Worm (Caenorhabditis elegans) whole organism, L2 larva: Measurements from ENCODE around the gene col-90.

Source experiments
- C34F6.9 ChIP-seq: fragments of 150-350 bp; optimal IDR thresholded peaks from 2 replicates; lab custom pipeline; 2014; ENCODE audit warnings: missing biosample characterization, missing genetic modification characterization
- F13H6.1 ChIP-seq: sonication (generic microtip); optimal IDR thresholded peaks from 2 replicates; lab custom pipeline; 2016; ENCODE audit warnings: missing genetic modification characterization, missing compliant biosample characterization
- R02D3.7 ChIP-seq: fragments of 150-350 bp; optimal IDR thresholded peaks from 2 replicates; lab custom pipeline; 2014; ENCODE audit warnings: missing biosample characterization, missing genetic modification characterization
- Y55F3AM.14 ChIP-seq: fragments of 200-800 bp; sonication (Bioruptor generic); optimal IDR thresholded peaks from 2 replicates; lab custom pipeline; 2018; ENCODE audit warnings: mild to moderate bottlenecking, missing genetic modification characterization, missing compliant biosample characterization
- ZK546.5 ChIP-seq: sonication (generic microtip); optimal IDR thresholded peaks from 2 replicates; lab custom pipeline; 2017; ENCODE audit warnings: missing biosample characterization, missing genetic modification characterization
- alr-1 ChIP-seq: fragments of 150-350 bp; optimal IDR thresholded peaks from 2 replicates; lab custom pipeline; 2014; ENCODE audit warnings: missing biosample characterization, missing genetic modification characterization
- aly-2 ChIP-seq: fragments of 150-350 bp; optimal IDR thresholded peaks from 2 replicates; lab custom pipeline; 2014; ENCODE audit warnings: missing biosample characterization, missing genetic modification characterization
- ama-1 ChIP-seq: fragments of 150-350 bp; optimal IDR thresholded peaks from 2 replicates; lab custom pipeline; 2018; ENCODE audit warnings: inconsistent platforms
- blmp-1 ChIP-seq: sonication (generic microtip); optimal IDR thresholded peaks from 2 replicates; lab custom pipeline; 2017; ENCODE audit warnings: missing genetic modification characterization, mild to moderate bottlenecking, missing compliant biosample characterization, antibody characterized with exemption, moderate library complexity; ENCODE audit not compliant: insufficient read depth
- ceh-16 ChIP-seq: fragments of 150-350 bp; optimal IDR thresholded peaks from 2 replicates; lab custom pipeline; 2014; ENCODE audit warnings: missing biosample characterization, missing genetic modification characterization
- ceh-82 ChIP-seq: fragments of 150-350 bp; optimal IDR thresholded peaks from 2 replicates; lab custom pipeline; 2014; ENCODE audit warnings: missing biosample characterization, missing genetic modification characterization
- crh-2 ChIP-seq: sonication (generic microtip); optimal IDR thresholded peaks from 2 replicates; lab custom pipeline; 2017; ENCODE audit warnings: missing biosample characterization, missing genetic modification characterization
- dmd-4 ChIP-seq: sonication (generic microtip); optimal IDR thresholded peaks from 2 replicates; lab custom pipeline; 2017; ENCODE audit warnings: missing biosample characterization, missing genetic modification characterization
- egl-27 ChIP-seq: sonication (generic microtip); optimal IDR thresholded peaks from 3 replicates; lab custom pipeline; 2017; ENCODE audit warnings: missing biosample characterization, missing genetic modification reagents, missing genetic modification characterization
- elt-1 ChIP-seq: fragments of 150-350 bp; optimal IDR thresholded peaks from 2 replicates; lab custom pipeline; 2014; ENCODE audit warnings: missing biosample characterization, missing genetic modification characterization
- elt-3 ChIP-seq: sonication (generic microtip); optimal IDR thresholded peaks from 2 replicates; lab custom pipeline; 2017; ENCODE audit warnings: missing biosample characterization, missing genetic modification characterization
- fos-1 ChIP-seq: fragments of 150-350 bp; optimal IDR thresholded peaks from 2 replicates; lab custom pipeline; 2014; ENCODE audit warnings: missing biosample characterization, missing genetic modification characterization
- gmeb-1 ChIP-seq: fragments of 150-350 bp; optimal IDR thresholded peaks from 2 replicates; lab custom pipeline; 2014; ENCODE audit warnings: missing biosample characterization, missing genetic modification characterization
- lin-11 ChIP-seq: fragments of 150-350 bp; sonication (generic microtip); optimal IDR thresholded peaks from 2 replicates; lab custom pipeline; 2014; ENCODE audit warnings: missing biosample characterization, missing genetic modification characterization, inconsistent platforms, mixed read lengths
- lin-39 ChIP-seq: fragments of 150-350 bp; optimal IDR thresholded peaks from 2 replicates; lab custom pipeline; 2014; ENCODE audit warnings: missing biosample characterization, missing genetic modification reagents, missing genetic modification characterization
- lsy-2 ChIP-seq, 2 experiments: fragments of 150-350 bp in 1 of 2; sonication (generic microtip) in 1 of 2; optimal IDR thresholded peaks; 2 replicates each; lab custom pipeline; 2014 to 2017; ENCODE audit warnings: missing biosample characterization in 2 of 2, missing genetic modification characterization in 2 of 2
- mab-5 ChIP-seq: fragments of 150-350 bp; optimal IDR thresholded peaks from 2 replicates; lab custom pipeline; 2014; ENCODE audit warnings: missing biosample characterization, missing genetic modification characterization
- mbf-1 ChIP-seq: sonication (generic microtip); optimal IDR thresholded peaks from 2 replicates; lab custom pipeline; 2017; ENCODE audit warnings: missing biosample characterization, missing genetic modification characterization
- mdl-1 ChIP-seq, 2 experiments: fragments of 150-350 bp in 1 of 2; sonication (generic microtip) in 1 of 2; optimal IDR thresholded peaks; 2 replicates each; lab custom pipeline; 2017; ENCODE audit warnings: missing biosample characterization in 2 of 2, missing genetic modification characterization in 2 of 2
- nhr-10 ChIP-seq: sonication (generic microtip); optimal IDR thresholded peaks from 2 replicates; lab custom pipeline; 2017; ENCODE audit warnings: missing biosample characterization, missing genetic modification characterization
- nhr-11 ChIP-seq: fragments of 150-350 bp; optimal IDR thresholded peaks from 2 replicates; lab custom pipeline; 2014; ENCODE audit warnings: missing biosample characterization, missing genetic modification characterization
- nhr-12 ChIP-seq: fragments of 150-350 bp; optimal IDR thresholded peaks from 2 replicates; lab custom pipeline; 2014; ENCODE audit warnings: missing biosample characterization, missing genetic modification characterization
- nhr-129 ChIP-seq: fragments of 150-350 bp; optimal IDR thresholded peaks from 2 replicates; lab custom pipeline; 2014; ENCODE audit warnings: missing biosample characterization, missing genetic modification characterization
- nhr-21 ChIP-seq: fragments of 150-350 bp; optimal IDR thresholded peaks from 2 replicates; lab custom pipeline; 2014; ENCODE audit warnings: missing biosample characterization, missing genetic modification characterization
- nhr-23 ChIP-seq: fragments of 150-350 bp; optimal IDR thresholded peaks from 2 replicates; lab custom pipeline; 2014; ENCODE audit warnings: missing biosample characterization, missing genetic modification reagents, missing genetic modification characterization
- nhr-237 ChIP-seq: fragments of 150-350 bp; optimal IDR thresholded peaks from 2 replicates; lab custom pipeline; 2014; ENCODE audit warnings: missing biosample characterization, missing genetic modification characterization
- nhr-25 ChIP-seq: fragments of 150-350 bp; sonication (generic microtip); optimal IDR thresholded peaks from 3 replicates; lab custom pipeline; 2014; ENCODE audit warnings: missing biosample characterization, missing genetic modification characterization
- nhr-6 ChIP-seq: fragments of 150-350 bp; optimal IDR thresholded peaks from 2 replicates; lab custom pipeline; 2014; ENCODE audit warnings: missing biosample characterization, missing genetic modification characterization
- nhr-77 ChIP-seq: fragments of 150-350 bp; optimal IDR thresholded peaks from 2 replicates; lab custom pipeline; 2014; ENCODE audit warnings: missing biosample characterization, missing genetic modification characterization
- peb-1 ChIP-seq: fragments of 150-350 bp; optimal IDR thresholded peaks from 2 replicates; lab custom pipeline; 2014; ENCODE audit warnings: missing biosample characterization, missing genetic modification characterization
- sem-4 ChIP-seq: fragments of 150-350 bp; optimal IDR thresholded peaks from 2 replicates; lab custom pipeline; 2014; ENCODE audit warnings: missing biosample characterization, missing genetic modification reagents, missing genetic modification characterization
- skn-1 ChIP-seq: sonication (generic microtip); optimal IDR thresholded peaks from 2 replicates; lab custom pipeline; 2017; ENCODE audit warnings: missing biosample characterization, missing genetic modification characterization
- sma-9 ChIP-seq, 2 experiments: fragments of 150-350 bp in 1 of 2; sonication (generic microtip) in 1 of 2; optimal IDR thresholded peaks; 2 replicates each; lab custom pipeline; 2014 to 2016; ENCODE audit warnings: missing genetic modification characterization in 2 of 2, mild to moderate bottlenecking in 1 of 2, missing biosample characterization in 1 of 2, missing compliant biosample characterization in 1 of 2, missing genetic modification reagents in 1 of 2, moderate library complexity in 1 of 2
- snpc-4 ChIP-seq: fragments of 150-350 bp; optimal IDR thresholded peaks from 2 replicates; lab custom pipeline; 2014; ENCODE audit warnings: missing biosample characterization, missing genetic modification characterization
- unc-39 ChIP-seq: fragments of 150-350 bp; optimal IDR thresholded peaks from 2 replicates; lab custom pipeline; 2014; ENCODE audit warnings: missing biosample characterization, missing genetic modification characterization
- unc-55 ChIP-seq: fragments of 150-350 bp; sonication (generic microtip); optimal IDR thresholded peaks from 3 replicates; lab custom pipeline; 2014; ENCODE audit warnings: missing biosample characterization, missing genetic modification reagents, missing genetic modification characterization
- unc-62 ChIP-seq: fragments of 150-350 bp; optimal IDR thresholded peaks from 2 replicates; lab custom pipeline; 2014; ENCODE audit warnings: missing biosample characterization, missing genetic modification reagents, missing genetic modification characterization
- zag-1 ChIP-seq: fragments of 150-350 bp; optimal IDR thresholded peaks from 2 replicates; lab custom pipeline; 2014; ENCODE audit warnings: missing biosample characterization, missing genetic modification characterization
- ztf-1 ChIP-seq: fragments of 200-800 bp; sonication (Bioruptor generic); conservative IDR thresholded peaks from 2 replicates; pipeline ENCODE4 v1.3.6; 2022; ENCODE audit warnings: missing genetic modification characterization, missing compliant biosample characterization
- ztf-4 ChIP-seq: fragments of 150-350 bp; optimal IDR thresholded peaks from 2 replicates; lab custom pipeline; 2014; ENCODE audit warnings: missing biosample characterization, missing genetic modification characterization

The col-90 gene

DNA sequence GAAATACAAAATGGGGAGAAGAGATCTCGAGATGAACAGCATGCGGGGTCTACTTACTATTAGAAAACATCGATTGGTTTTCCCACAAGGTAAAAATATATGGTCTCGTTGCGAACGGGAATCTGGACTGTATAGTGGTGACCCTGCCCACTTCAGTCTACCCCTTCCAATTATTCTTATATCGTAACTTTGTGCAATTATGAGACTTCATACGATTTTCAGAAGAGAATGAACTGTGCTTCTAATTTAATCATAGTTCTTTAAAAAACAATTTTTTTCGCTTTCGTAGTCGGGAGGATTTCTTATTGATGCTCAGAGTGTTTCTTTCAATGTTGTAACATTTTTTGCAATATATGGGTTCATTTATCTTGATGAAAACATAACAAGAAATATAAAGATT, 23.4 kb downstream of the col-90 start, which contains the start of gene F54H12.5:
Gene F54H12.5, minus strand, starts transcription at position 101 of the 400 bp plus-strand sequence.
- TF ChIP-seq Y55F3AM.14 (GFP tag; lab: Kevin White, UChicago) (no peak), mab-5 (tag; lab: Kevin White, UChicago) (no peak), mbf-1 (tag; lab: Kevin White, UChicago) (no peak), unc-39 (tag; lab: Kevin White, UChicago) (no peak), elt-3 (tag; lab: Kevin White, UChicago) (no peak), dmd-4 (tag; lab: Kevin White, UChicago) (no peak), nhr-237 (tag; lab: Kevin White, UChicago) (no peak), alr-1 (no peak), nhr-12 (tag; lab: Kevin White, UChicago) (no peak), sma-9 (GFP tag; optimal IDR thresholded peaks at IDR 0.05; lab: Kevin White, UChicago) (no peak), sma-9 (tag; optimal IDR thresholded peaks at IDR 0.05; lab: Kevin White, UChicago) (no peak), elt-1 (no peak), ztf-4 (tag; lab: Kevin White, UChicago) (no peak)

DNA sequence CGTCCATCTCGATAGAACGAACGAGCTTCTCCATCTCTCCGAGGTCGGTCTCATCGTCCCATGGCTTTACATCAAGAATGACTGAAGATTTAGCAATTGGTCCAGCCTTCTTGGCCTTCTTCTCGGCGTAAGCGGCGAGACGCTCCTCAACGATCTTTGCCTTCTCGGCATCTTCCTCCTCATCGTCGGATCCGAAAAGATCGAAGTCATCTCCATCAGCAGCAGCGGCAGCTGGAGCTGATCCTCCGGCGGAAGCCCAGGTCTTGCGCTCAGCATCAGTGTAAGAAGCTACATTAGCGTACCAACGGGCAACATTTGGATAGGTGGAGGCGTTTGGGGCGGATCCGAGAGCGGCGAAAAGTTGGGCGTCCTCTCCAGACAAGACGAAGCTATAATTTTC, 24.0 kb downstream of the col-90 start:
- TF ChIP-seq nhr-23 (tag; lab: Kevin White, UChicago) (no peak), ceh-16 (tag; lab: Kevin White, UChicago) (no peak), nhr-10 (tag; lab: Kevin White, UChicago) (no peak), zag-1 (tag; lab: Kevin White, UChicago) (no peak), nhr-12 (tag; lab: Kevin White, UChicago) (no peak), nhr-21 (no peak), peb-1 (tag; lab: Kevin White, UChicago) (no peak), sem-4 (tag; lab: Kevin White, UChicago) (no peak), Y55F3AM.14 (GFP tag; lab: Kevin White, UChicago) (no peak), mbf-1 (tag; lab: Kevin White, UChicago) (no peak), mab-5 (tag; lab: Kevin White, UChicago) (no peak), ceh-82 (tag; lab: Kevin White, UChicago) (no peak), ZK546.5 (tag; lab: Kevin White, UChicago) (no peak), aly-2 (tag; lab: Kevin White, UChicago) (no peak), sma-9 (GFP tag; optimal IDR thresholded peaks at IDR 0.05; lab: Kevin White, UChicago) (no peak), sma-9 (tag; optimal IDR thresholded peaks at IDR 0.05; lab: Kevin White, UChicago) (no peak)

DNA sequence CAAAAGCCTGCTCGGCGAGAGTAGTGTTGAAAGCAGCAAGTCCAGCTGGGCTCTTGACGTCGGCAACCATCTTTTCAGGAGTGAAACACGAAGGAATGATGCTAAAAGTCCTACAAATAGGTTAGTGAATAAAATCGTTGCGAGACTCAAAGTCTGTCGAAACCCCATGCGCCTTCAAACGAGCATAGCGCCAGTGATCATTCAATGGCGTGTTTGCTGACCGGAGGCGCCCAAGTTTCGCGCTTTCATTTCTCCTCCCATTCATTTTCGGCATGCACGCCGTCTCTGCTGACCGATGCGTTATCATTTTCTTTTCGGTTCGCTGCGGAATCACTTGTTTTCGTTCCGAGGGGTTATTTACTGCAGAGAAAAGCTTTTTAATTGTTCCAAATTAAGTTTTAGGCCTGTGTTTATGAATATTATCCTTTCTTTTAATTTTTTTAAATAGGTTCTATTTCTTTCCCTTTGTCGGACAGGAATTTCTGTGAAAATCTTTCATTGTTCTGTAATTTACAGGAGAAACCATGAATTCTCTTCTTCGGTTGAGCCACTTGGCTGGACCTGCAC, 24.6 kb downstream of the col-90 start, which contains the start of the genes eef-1B.1 and aco-2:
Gene eef-1B.1, minus strand, starts transcription at position 186 of the 567 bp plus-strand sequence.
Gene aco-2, plus strand, starts transcription at position 517 of the 567 bp plus-strand sequence.
- TF ChIP-seq nhr-12 (tag; lab: Kevin White, UChicago) (peak; percentile 28), ztf-1 (GFP tag; lab: Robert Waterston, UW) (no peak), unc-62 (GFP tag; lab: Kevin White, UChicago) (peak; percentile 26), elt-1 (no peak), nhr-25 (tag; lab: Kevin White, UChicago) (peak; percentile 94), nhr-10 (tag; lab: Kevin White, UChicago) (no peak), ceh-82 (tag; lab: Kevin White, UChicago) (no peak), unc-39 (tag; lab: Kevin White, UChicago) (no peak), skn-1 (tag; lab: Kevin White, UChicago) (peak; percentile 52), peb-1 (tag; lab: Kevin White, UChicago) (no peak), mbf-1 (tag; lab: Kevin White, UChicago) (no peak), sem-4 (tag; lab: Kevin White, UChicago) (peak; percentile 75), ZK546.5 (tag; lab: Kevin White, UChicago) (peak; percentile 47), mdl-1 (tag; optimal IDR thresholded peaks at IDR 0.05; lab: Kevin White, UChicago) (peak in 1 of 2 experiments; percentile 61), snpc-4 (tag; lab: Kevin White, UChicago) (peak; percentile 73), fos-1 (peak; percentile 80), nhr-11 (no peak), crh-2 (tag; lab: Kevin White, UChicago) (peak; percentile 93), unc-55 (peak; percentile 97), lin-39 (tag; lab: Kevin White, UChicago) (no peak), ama-1 (lab: Kevin White, UChicago) (no peak), ztf-4 (tag; lab: Kevin White, UChicago) (peak; percentile 55), nhr-129 (tag; lab: Kevin White, UChicago) (peak; percentile 93), blmp-1 (tag; lab: Kevin White, UChicago) (peak; percentile 82), lsy-2 (tag; optimal IDR thresholded peaks at IDR 0.05; lab: Kevin White, UChicago) (peak; percentile 86 to 95), ceh-16 (tag; lab: Kevin White, UChicago) (peak; percentile 56), lin-11 (tag; lab: Kevin White, UChicago) (peak; percentile 90), F13H6.1 (tag; lab: Kevin White, UChicago) (peak; percentile 90), C34F6.9 (tag; lab: Kevin White, UChicago) (peak; percentile 92), nhr-237 (tag; lab: Kevin White, UChicago) (no peak), elt-3 (tag; lab: Kevin White, UChicago) (no peak), nhr-21 (peak; percentile 94), egl-27 (tag; lab: Kevin White, UChicago) (peak; percentile 87), nhr-6 (peak; percentile 27), dmd-4 (tag; lab: Kevin White, UChicago) (no peak), gmeb-1 (tag; lab: Kevin White, UChicago) (peak; percentile 93), Y55F3AM.14 (GFP tag; lab: Kevin White, UChicago) (peak; percentile 36), mab-5 (tag; lab: Kevin White, UChicago) (peak; percentile 86), zag-1 (tag; lab: Kevin White, UChicago) (peak; percentile 52), nhr-23 (tag; lab: Kevin White, UChicago) (no peak), nhr-77 (tag; lab: Kevin White, UChicago) (peak; percentile 80), R02D3.7 (tag; lab: Kevin White, UChicago) (peak; percentile 50)
